ENCODE assay signal across 1 fruit fly cellular context in the genomic region with DNA sequence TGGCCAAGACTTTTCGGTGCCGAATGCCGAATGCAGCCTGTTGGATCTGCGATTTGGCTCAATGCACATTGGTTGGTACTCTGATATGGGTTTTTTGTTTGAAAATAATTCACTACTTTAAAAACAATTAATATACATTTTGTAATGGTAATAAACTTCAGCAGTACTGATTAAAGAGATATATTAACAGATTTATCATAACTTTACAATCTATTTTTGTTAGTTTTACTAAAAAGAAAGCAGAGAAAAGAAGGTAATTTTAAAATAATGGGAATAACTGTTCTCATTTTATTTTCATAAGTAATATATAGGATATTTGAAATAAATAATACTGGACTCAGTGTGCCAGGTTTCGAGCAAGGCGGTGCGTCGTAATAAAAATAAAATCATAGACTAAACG.
TF ChIP-seq lines count a peak whose summit lies in the region.

No protein-coding gene starts in this region.

TF ChIP-seq in whole organism, prepupa, 60 proteins besides CTCF, POLR2A, EP300 and RAD21 (continued from another document):
- TF ChIP-seq CG7368 (GFP tag; optimal IDR thresholded peaks at IDR 0.05; lab: Kevin White, UChicago), result no peak
- TF ChIP-seq Hr4 (GFP tag; optimal IDR thresholded peaks at IDR 0.05; lab: Kevin White, UChicago), result peak; percentile 57
- no peak for TF ChIP-seq Ets96B (tag; optimal IDR thresholded peaks at IDR 0.05; lab: Kevin White, UChicago)
- no peak for TF ChIP-seq CG8632 (GFP tag; optimal IDR thresholded peaks at IDR 0.05; lab: Kevin White, UChicago)
- peak; percentile 61; the same call in 2 of the 3 replicates for TF ChIP-seq eg (GFP tag; IDR thresholded peaks at IDR 0.05; lab: Robert Waterston, UW)
- no peak for TF ChIP-seq esn (GFP tag; optimal IDR thresholded peaks at IDR 0.05; lab: Kevin White, UChicago)
- no peak for TF ChIP-seq CG6163 (GFP tag; IDR thresholded peaks at IDR 0.05; lab: Robert Waterston, UW)
- no peak for TF ChIP-seq fd85E (GFP tag; optimal IDR thresholded peaks at IDR 0.05; lab: Kevin White, UChicago)
- TF ChIP-seq CG34406 (GFP tag; optimal IDR thresholded peaks at IDR 0.05; lab: Kevin White, UChicago), result no peak
- TF ChIP-seq CG4318 (GFP tag; optimal IDR thresholded peaks at IDR 0.05; lab: Kevin White, UChicago), result peak; percentile 54
- TF ChIP-seq Blimp-1 (GFP tag; optimal IDR thresholded peaks at IDR 0.05; lab: Kevin White, UChicago), result no peak
- peak; percentile 77 for TF ChIP-seq CG15336 (GFP tag; IDR thresholded peaks at IDR 0.05; lab: Robert Waterston, UW)
- TF ChIP-seq CG11902 (GFP tag; optimal IDR thresholded peaks at IDR 0.05; lab: Kevin White, UChicago), result no peak
- TF ChIP-seq fd59A (GFP tag; optimal IDR thresholded peaks at IDR 0.05; lab: Kevin White, UChicago), result no peak
- no peak for TF ChIP-seq CG10631 (GFP tag; optimal IDR thresholded peaks at IDR 0.05; lab: Kevin White, UChicago)
- no peak for TF ChIP-seq CG1621 (tag; optimal IDR thresholded peaks at IDR 0.05; lab: Kevin White, UChicago)
- no peak for TF ChIP-seq CG6808 (GFP tag; optimal IDR thresholded peaks at IDR 0.05; lab: Kevin White, UChicago)
- TF ChIP-seq CG3032 (tag; optimal IDR thresholded peaks at IDR 0.05; lab: Kevin White, UChicago), result no peak
- no peak for TF ChIP-seq CG8319 (GFP tag; optimal IDR thresholded peaks at IDR 0.05; lab: Kevin White, UChicago)
